Fruit fly (Drosophila melanogaster) whole organism, embryonic: ENCODE results near the gene RhoGAP93B.

Experiments used
- Asciz ChIP-seq: fragments of 200-800 bp; sonication (Bioruptor generic); optimal IDR thresholded peaks from 2 replicates; lab custom pipeline; 2017; ENCODE audit warnings: missing biosample characterization, mild to moderate bottlenecking, missing genetic modification characterization, missing genetic modification reagents
- Atf6 ChIP-seq: fragments of 200-800 bp; sonication (Bioruptor generic); IDR thresholded peaks from 2 replicates; pipeline ENCODE4 v1.3.6; 2022; ENCODE audit warnings: missing biosample characterization, missing genetic modification characterization
- CG10147 ChIP-seq: fragments of 200-800 bp; sonication (Bioruptor generic); optimal IDR thresholded peaks from 2 replicates; lab custom pipeline; 2019; ENCODE audit warnings: missing biosample characterization, mild to moderate bottlenecking, missing genetic modification characterization, moderate library complexity
- CG10979 ChIP-seq: fragments of 200-800 bp; sonication (Bioruptor generic); optimal IDR thresholded peaks from 2 replicates; lab custom pipeline; 2018; ENCODE audit warnings: missing biosample characterization, mild to moderate bottlenecking, missing genetic modification characterization, moderate library complexity
- CG11398 ChIP-seq: fragments of 200-800 bp; sonication (Bioruptor generic); optimal IDR thresholded peaks from 2 replicates; lab custom pipeline; 2016; ENCODE audit warnings: missing biosample characterization, missing genetic modification characterization
- CG12071 ChIP-seq: fragments of 200-800 bp; sonication (Bioruptor generic); optimal IDR thresholded peaks from 3 replicates; lab custom pipeline; 2018; ENCODE audit warnings: missing biosample characterization, mild to moderate bottlenecking, missing genetic modification characterization
- CG12104 ChIP-seq: fragments of 200-800 bp; sonication (Bioruptor generic); optimal IDR thresholded peaks from 3 replicates; lab custom pipeline; 2016; ENCODE audit warnings: missing biosample characterization, missing genetic modification characterization
- CG1529 ChIP-seq: fragments of 200-800 bp; sonication (Bioruptor generic); optimal IDR thresholded peaks from 3 replicates; lab custom pipeline; 2018; ENCODE audit warnings: missing biosample characterization, missing genetic modification characterization
- CG16813 ChIP-seq: fragments of 200-800 bp; sonication (Bioruptor generic); IDR thresholded peaks from 3 replicates; pipeline ENCODE4 v1.3.6; 2022; ENCODE audit warnings: missing biosample characterization, missing genetic modification characterization; ENCODE audit not compliant: partially characterized antibody
- CG1792 ChIP-seq: fragments of 200-800 bp; sonication (Bioruptor generic); optimal IDR thresholded peaks from 2 replicates; lab custom pipeline; 2016; ENCODE audit warnings: missing biosample characterization, missing genetic modification characterization
- CG18011 ChIP-seq: fragments of 200-800 bp; sonication (Bioruptor generic); optimal IDR thresholded peaks from 2 replicates; lab custom pipeline; 2017; ENCODE audit warnings: missing biosample characterization, missing genetic modification characterization, mild to moderate bottlenecking, moderate library complexity, missing genotype
- CG2129 ChIP-seq: fragments of 200-800 bp; sonication (Bioruptor generic); IDR thresholded peaks from 2 replicates; pipeline ENCODE4 v1.3.6; 2022; ENCODE audit warnings: missing biosample characterization, missing genetic modification characterization; ENCODE audit not compliant: partially characterized antibody
- CG2202 ChIP-seq: fragments of 200-800 bp; sonication (Bioruptor generic); optimal IDR thresholded peaks from 2 replicates; lab custom pipeline; 2018; ENCODE audit warnings: missing biosample characterization, mild to moderate bottlenecking, missing genetic modification characterization
- CG3407 ChIP-seq: fragments of 200-800 bp; sonication (Bioruptor generic); optimal IDR thresholded peaks from 2 replicates; lab custom pipeline; 2018; ENCODE audit warnings: missing biosample characterization, mild to moderate bottlenecking, missing genetic modification characterization
- CG4282 ChIP-seq: fragments of 200-800 bp; sonication (Bioruptor generic); optimal IDR thresholded peaks from 2 replicates; lab custom pipeline; 2016; ENCODE audit warnings: missing biosample characterization, missing genetic modification characterization
- CG4404 ChIP-seq: fragments of 200-800 bp; sonication (Bioruptor generic); IDR thresholded peaks from 2 replicates; pipeline ENCODE4 v1.3.6; 2022; ENCODE audit warnings: missing biosample characterization, missing genetic modification characterization
- CG6765 ChIP-seq: fragments of 200-800 bp; sonication (Bioruptor generic); optimal IDR thresholded peaks from 3 replicates; lab custom pipeline; 2017; ENCODE audit warnings: missing biosample characterization, mild to moderate bottlenecking, missing genetic modification characterization
- CG7987 ChIP-seq: fragments of 200-800 bp; sonication (Bioruptor generic); optimal IDR thresholded peaks from 2 replicates; lab custom pipeline; 2018; ENCODE audit warnings: missing biosample characterization, mild to moderate bottlenecking, missing genetic modification characterization, moderate library complexity
- CG8089 ChIP-seq: fragments of 200-800 bp; sonication (Bioruptor generic); optimal IDR thresholded peaks from 3 replicates; lab custom pipeline; 2016; ENCODE audit warnings: missing biosample characterization, missing genetic modification characterization
- Dad ChIP-seq: fragments of 200-800 bp; sonication (Bioruptor generic); optimal IDR thresholded peaks from 3 replicates; lab custom pipeline; 2016; ENCODE audit warnings: missing biosample characterization, missing genetic modification characterization
- Ets65A ChIP-seq: fragments of 200-800 bp; sonication (Bioruptor generic); peaks from one replicate; lab custom pipeline; 2016; ENCODE audit warnings: missing biosample characterization, missing genetic modification characterization
- Ets97D ChIP-seq: fragments of 200-800 bp; sonication (Bioruptor generic); optimal IDR thresholded peaks from 3 replicates; lab custom pipeline; 2016; ENCODE audit warnings: missing biosample characterization, missing genetic modification characterization
- H2.0 ChIP-seq: fragments of 200-800 bp; sonication (Bioruptor generic); IDR thresholded peaks from 2 replicates; pipeline ENCODE4 v1.3.6; 2022; ENCODE audit warnings: missing biosample characterization, missing genetic modification characterization
- HmgD ChIP-seq: fragments of 200-800 bp; sonication (Bioruptor generic); optimal IDR thresholded peaks from 3 replicates; lab custom pipeline; 2016; ENCODE audit warnings: missing biosample characterization, missing genetic modification characterization
- Hr39 ChIP-seq: fragments of >200 bp; optimal IDR thresholded peaks from 2 replicates; lab custom pipeline; 2017
- Hsf ChIP-seq: fragments of 200-800 bp; sonication (Bioruptor generic); optimal IDR thresholded peaks from 3 replicates; lab custom pipeline; 2016; ENCODE audit warnings: missing biosample characterization, missing genetic modification characterization
- Lhr ChIP-seq: fragments of 200-800 bp; sonication (Bioruptor generic); optimal IDR thresholded peaks from 3 replicates; lab custom pipeline; 2017; ENCODE audit warnings: mild to moderate bottlenecking, missing biosample characterization, missing genetic modification reagents, missing genetic modification characterization
- NFAT ChIP-seq: fragments of 200-800 bp; sonication (Bioruptor generic); IDR thresholded peaks from 2 replicates; pipeline ENCODE4 v1.3.6; 2022; ENCODE audit warnings: missing biosample characterization, missing genetic modification characterization
- Nf-YB ChIP-seq: fragments of 200-800 bp; sonication (Bioruptor generic); optimal IDR thresholded peaks from 3 replicates; lab custom pipeline; 2019; ENCODE audit warnings: missing biosample characterization, mild to moderate bottlenecking, missing genetic modification characterization, moderate library complexity
- Oli ChIP-seq: fragments of 200-800 bp; sonication (Bioruptor generic); optimal IDR thresholded peaks from 2 replicates; lab custom pipeline; 2018; ENCODE audit warnings: missing biosample characterization, mild to moderate bottlenecking, missing genetic modification characterization, moderate library complexity
- Optix ChIP-seq: fragments of 200-800 bp; sonication (Bioruptor generic); IDR thresholded peaks from 3 replicates; pipeline ENCODE4 v1.3.6; 2022; ENCODE audit warnings: missing biosample characterization, missing genetic modification characterization
- Ravus ChIP-seq: fragments of 200-800 bp; sonication (Bioruptor generic); IDR thresholded peaks from 2 replicates; pipeline ENCODE4 v1.3.6; 2022; ENCODE audit warnings: missing biosample characterization, missing genetic modification characterization
- al ChIP-seq: fragments of 200-800 bp; sonication (Bioruptor generic); IDR thresholded peaks from 2 replicates; pipeline ENCODE4 v1.3.6; 2022; ENCODE audit warnings: missing biosample characterization, missing genetic modification characterization
- amos ChIP-seq: fragments of 200-800 bp; sonication (Bioruptor generic); IDR thresholded peaks from 2 replicates; pipeline ENCODE4 v1.3.6; 2022; ENCODE audit warnings: missing biosample characterization, missing genetic modification characterization; ENCODE audit not compliant: partially characterized antibody
- az2 ChIP-seq: fragments of 200-800 bp; sonication (Bioruptor generic); optimal IDR thresholded peaks from 3 replicates; lab custom pipeline; 2016; ENCODE audit warnings: missing biosample characterization, missing genetic modification characterization
- chif ChIP-seq, 2 experiments: fragments of 200-800 bp; sonication (Bioruptor generic); optimal IDR thresholded peaks; 3 replicates each; lab custom pipeline; 2016; ENCODE audit warnings: missing biosample characterization in 2 of 2, missing genetic modification characterization in 2 of 2
- danr ChIP-seq: fragments of 200-800 bp; sonication (Bioruptor generic); IDR thresholded peaks from 2 replicates; pipeline ENCODE4 v1.3.6; 2022; ENCODE audit warnings: missing biosample characterization, missing genetic modification characterization
- emc ChIP-seq: fragments of 200-800 bp; sonication (Bioruptor generic); optimal IDR thresholded peaks from 2 replicates; lab custom pipeline; 2016; ENCODE audit warnings: missing biosample characterization, missing genetic modification characterization
- fru ChIP-seq: fragments of >200 bp; optimal IDR thresholded peaks from 2 replicates; lab custom pipeline; 2017
- gem ChIP-seq: fragments of 200-800 bp; sonication (Bioruptor generic); optimal IDR thresholded peaks from 2 replicates; lab custom pipeline; 2019; ENCODE audit warnings: missing biosample characterization, mild to moderate bottlenecking, missing genetic modification characterization, moderate library complexity
- jing ChIP-seq: fragments of 200-800 bp; sonication (Bioruptor generic); optimal IDR thresholded peaks from 2 replicates; lab custom pipeline; 2018; ENCODE audit warnings: missing biosample characterization, mild to moderate bottlenecking, missing genetic modification characterization
- nau ChIP-seq: fragments of 200-800 bp; sonication (Bioruptor generic); optimal IDR thresholded peaks from 3 replicates; lab custom pipeline; 2017; ENCODE audit warnings: missing biosample characterization, mild to moderate bottlenecking, missing genetic modification characterization, missing genetic modification reagents
- nerfin-2 ChIP-seq: fragments of 200-800 bp; sonication (Bioruptor generic); IDR thresholded peaks from 2 replicates; pipeline ENCODE4 v1.3.6; 2022; ENCODE audit warnings: missing biosample characterization, missing genetic modification characterization; ENCODE audit not compliant: partially characterized antibody
- onecut ChIP-seq: fragments of 200-800 bp; sonication (Bioruptor generic); IDR thresholded peaks from 2 replicates; pipeline ENCODE4 v1.3.6; 2022; ENCODE audit warnings: missing biosample characterization, missing genetic modification characterization
- p53 ChIP-seq: fragments of 200-800 bp; sonication (Bioruptor generic); optimal IDR thresholded peaks from 2 replicates; lab custom pipeline; 2016; ENCODE audit warnings: missing biosample characterization, missing genetic modification characterization
- pita ChIP-seq: fragments of 200-800 bp; sonication (Bioruptor generic); optimal IDR thresholded peaks from 2 replicates; lab custom pipeline; 2017; ENCODE audit warnings: missing biosample characterization, mild to moderate bottlenecking, missing genetic modification characterization
- psq ChIP-seq: fragments of 200-800 bp; sonication (Bioruptor generic); optimal IDR thresholded peaks from 2 replicates; lab custom pipeline; 2017; ENCODE audit warnings: missing biosample characterization, missing genetic modification characterization
- scrt ChIP-seq: fragments of 200-800 bp; sonication (Bioruptor generic); optimal IDR thresholded peaks from 2 replicates; lab custom pipeline; 2018; ENCODE audit warnings: missing biosample characterization, mild to moderate bottlenecking, missing genetic modification characterization, moderate library complexity
- sug ChIP-seq: fragments of 200-800 bp; optimal IDR thresholded peaks from 2 replicates; lab custom pipeline; 2019; ENCODE audit warnings: missing biosample characterization, mild to moderate bottlenecking, missing genetic modification characterization, moderate library complexity
- trem ChIP-seq: fragments of 200-800 bp; optimal IDR thresholded peaks from 3 replicates; lab custom pipeline; 2019; ENCODE audit warnings: missing biosample characterization, mild to moderate bottlenecking, missing genetic modification characterization, moderate library complexity
- wdn ChIP-seq: fragments of 200-800 bp; sonication (Bioruptor generic); IDR thresholded peaks from 2 replicates; pipeline ENCODE4 v1.3.6; 2022; ENCODE audit warnings: missing biosample characterization, missing genetic modification characterization
- zfh1 ChIP-seq: fragments of 200-800 bp; sonication (Bioruptor generic); IDR thresholded peaks from 3 replicates; pipeline ENCODE4 v1.3.6; 2022; ENCODE audit warnings: missing biosample characterization, missing genetic modification characterization

The RhoGAP93B gene

dm6 chr3R:21097631-21098117 lies at the start of gene RhoGAP93B (continued):
- TF ChIP-seq CG1529 (GFP tag; lab: Kevin White, UChicago) (peak; percentile 42), jing (GFP tag; lab: Kevin White, UChicago) (no peak), CG3407 (GFP tag; lab: Kevin White, UChicago) (no peak), nau (GFP tag; lab: Kevin White, UChicago) (no peak), CG8089 (GFP tag; lab: Kevin White, UChicago) (peak; percentile 69), NFAT (peak; percentile 94), HmgD (GFP tag; lab: Kevin White, UChicago) (peak; percentile 79), Dad (GFP tag; lab: Kevin White, UChicago) (peak; percentile 92), amos (GFP tag; lab: Robert Waterston, UW) (peak; percentile 100), Ets65A (GFP tag; lab: Kevin White, UChicago) (peak; percentile 99), zfh1 (peak; percentile 85), CG4404 (GFP tag; lab: Robert Waterston, UW) (peak; percentile 94), Optix (GFP tag; lab: Robert Waterston, UW) (peak; percentile 95), CG12104 (GFP tag; lab: Kevin White, UChicago) (peak; percentile 69), Hr39 (lab: Kevin White, UChicago) (no peak), wdn (GFP tag; lab: Robert Waterston, UW) (peak; percentile 61), gem (tag; lab: Kevin White, UChicago) (peak; percentile 80), CG12071 (GFP tag; lab: Kevin White, UChicago) (no peak), p53 (GFP tag; lab: Kevin White, UChicago) (peak; percentile 56), fru (lab: Kevin White, UChicago) (no peak), CG10147 (GFP tag; lab: Kevin White, UChicago) (peak; percentile 86), CG18011 (peak; percentile 78), CG11398 (GFP tag; lab: Kevin White, UChicago) (peak; percentile 83), Ets97D (GFP tag; lab: Kevin White, UChicago) (peak; percentile 92), CG1792 (GFP tag; lab: Kevin White, UChicago) (peak; percentile 92), Atf6 (peak; percentile 92), danr (GFP tag; lab: Robert Waterston, UW) (peak; percentile 69; the same call in 1 of the 2 replicates), chif (GFP tag; optimal IDR thresholded peaks at IDR 0.05; lab: Kevin White, UChicago) (peak; percentile 73 to 76), scrt (GFP tag; lab: Kevin White, UChicago) (no peak), Nf-YB (GFP tag; lab: Kevin White, UChicago) (peak; percentile 53), trem (peak; percentile 89), Asciz (no peak), Oli (peak; percentile 63), Lhr (GFP tag; lab: Kevin White, UChicago) (peak; percentile 94), az2 (GFP tag; lab: Kevin White, UChicago) (peak; percentile 50), CG10979 (tag; lab: Kevin White, UChicago) (peak; percentile 71), H2.0 (GFP tag; lab: Robert Waterston, UW) (peak; percentile 78), CG4282 (GFP tag; lab: Kevin White, UChicago) (peak; percentile 73), CG2202 (tag; lab: Kevin White, UChicago) (peak; percentile 65), al (GFP tag; lab: Robert Waterston, UW) (peak; percentile 91), Ravus (GFP tag; lab: Robert Waterston, UW) (peak; percentile 81), pita (GFP tag; lab: Kevin White, UChicago) (no peak), CG6765 (GFP tag; lab: Kevin White, UChicago) (peak; percentile 35), CG7987 (GFP tag; lab: Kevin White, UChicago) (peak; percentile 68), emc (GFP tag; lab: Kevin White, UChicago) (peak; percentile 84), CG16813 (GFP tag; lab: Robert Waterston, UW) (peak; percentile 100), onecut (GFP tag; lab: Robert Waterston, UW) (peak; percentile 76), psq (GFP tag; lab: Kevin White, UChicago) (peak; percentile 77), CG2129 (GFP tag; lab: Robert Waterston, UW) (peak; percentile 100), Hsf (peak; percentile 76), sug (tag; lab: Kevin White, UChicago) (peak; percentile 86), nerfin-2 (peak; percentile 99)
